Worm (Caenorhabditis elegans): Measurements from ENCODE around the gene F09C6.15.
"Not testable (repeated sequence)": the region's sequence is repeated elsewhere in the genome, so short reads cannot be mapped to it uniquely, and the experiment has no call there.

F09C6.15 gene

DNA sequence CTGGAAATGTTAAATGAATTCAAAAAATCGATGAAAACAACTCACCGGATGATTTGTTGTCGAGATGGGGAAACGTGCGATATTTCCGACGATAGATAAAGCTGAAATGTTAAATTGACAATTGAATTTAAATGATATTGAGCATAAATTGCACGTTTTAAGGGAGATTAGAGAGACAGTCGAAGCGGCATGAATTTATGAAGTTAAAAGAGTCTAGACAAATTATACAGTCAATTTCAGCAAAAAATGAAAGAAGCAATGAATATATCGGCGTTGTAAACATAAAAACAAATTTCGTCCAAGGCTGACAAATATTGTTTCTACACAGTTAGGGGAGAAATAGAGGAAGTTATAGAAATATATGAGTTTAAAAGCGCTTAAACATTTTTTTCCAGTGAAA lies 33.8 kb downstream of the F09C6.15 start, which contains the start of gene Y102A5C.36:
Y102A5C.36 (minus strand) TSS at position 101 of the 400 bp plus-strand sequence.
- TF ChIP-seq klf-2 (GFP tag; conservative IDR thresholded peaks at IDR 0.05) (no peak), tab-1 (GFP tag; IDR thresholded peaks at IDR 0.05) (no peak), T22C8.4 (GFP tag; IDR thresholded peaks at IDR 0.05) (no peak), ref-1 (GFP tag; conservative IDR thresholded peaks at IDR 0.05) (no peak), ztf-29 (GFP tag; IDR thresholded peaks at IDR 0.05) (no peak), flt-1 (GFP tag; IDR thresholded peaks at IDR 0.05) (no peak), ztf-23 (GFP tag; IDR thresholded peaks at IDR 0.05) (no peak), med-1 (GFP tag; optimal IDR thresholded peaks at IDR 0.05; ENCODE audit: insufficient read depth) (no peak), cog-1 (tag; optimal IDR thresholded peaks at IDR 0.05) (no peak)

DNA sequence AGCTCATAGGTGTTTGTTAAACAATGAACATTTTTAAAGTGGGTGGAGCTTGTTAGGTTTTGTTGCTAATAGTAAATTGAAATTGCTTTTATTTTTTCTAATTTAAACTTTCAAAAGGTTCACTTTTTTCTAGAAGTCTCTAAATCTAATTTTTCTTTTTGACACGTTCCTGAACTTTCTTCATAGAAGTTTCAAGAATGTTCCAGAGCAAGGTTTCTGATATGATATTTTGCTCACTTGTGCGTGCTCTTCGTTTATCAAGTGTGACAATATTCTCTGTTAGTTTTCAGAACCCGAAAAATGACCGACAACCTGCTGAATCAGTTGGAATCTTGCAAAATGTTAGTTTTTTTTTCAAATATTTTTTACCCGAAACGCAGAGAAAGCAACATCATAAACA lies 45.2 kb downstream of the F09C6.15 start, which contains the start of gene fbxa-148:
fbxa-148 (plus strand) TSS at position 301 of the 400 bp plus-strand sequence.
- not testable (repeated sequence) for TF ChIP-seq klf-2 (GFP tag; conservative IDR thresholded peaks at IDR 0.05); tab-1 (GFP tag; IDR thresholded peaks at IDR 0.05); cog-1 (tag; optimal IDR thresholded peaks at IDR 0.05)

Measured in whole organism, midembryonic.